Worm (Caenorhabditis elegans) whole organism, L4 larva: ENCODE measurements around the gene Y37E11AL.3.

Source experiments
- F26F4.8 ChIP-seq: fragments of 200-800 bp; sonication (Bioruptor generic); conservative IDR thresholded peaks from 2 replicates; pipeline ENCODE4 v1.3.6; 2022; ENCODE audit warnings: missing genetic modification characterization, missing compliant biosample characterization
- Y105C5A.15 ChIP-seq: fragments of 200-800 bp; sonication (Bioruptor generic); IDR thresholded peaks from 2 replicates; pipeline ENCODE4 v1.3.6; 2022; ENCODE audit warnings: missing genetic modification characterization, missing compliant biosample characterization
- ZK337.2 ChIP-seq: fragments of 200-800 bp; sonication (Bioruptor generic); IDR thresholded peaks from 2 replicates; pipeline ENCODE4 v1.3.6; 2022; ENCODE audit warnings: missing genetic modification reagents, missing genetic modification characterization, missing compliant biosample characterization
- ZK546.5 ChIP-seq, 2 experiments: sonication (generic microtip); optimal IDR thresholded peaks; 2 replicates each; lab custom pipeline; 2017; ENCODE audit warnings: missing biosample characterization in 2 of 2, missing genetic modification characterization in 2 of 2
- aha-1 ChIP-seq: fragments of 150-350 bp; peaks from one replicate; lab custom pipeline; 2014; ENCODE audit warnings: missing biosample characterization, missing genetic modification characterization
- aly-2 ChIP-seq: sonication (generic microtip); optimal IDR thresholded peaks from 2 replicates; lab custom pipeline; 2018; ENCODE audit warnings: missing biosample characterization, missing genetic modification characterization
- ceh-20 ChIP-seq: fragments of 200-800 bp; sonication (Bioruptor generic); IDR thresholded peaks from 2 replicates; pipeline ENCODE4 v1.3.6; 2022; ENCODE audit warnings: missing genetic modification reagents, missing genetic modification characterization, missing compliant biosample characterization
- ceh-44 ChIP-seq: fragments of 200-800 bp; sonication (Bioruptor generic); IDR thresholded peaks from 2 replicates; pipeline ENCODE4 v1.3.6; 2022; ENCODE audit warnings: missing genetic modification reagents, missing genetic modification characterization, missing compliant biosample characterization
- daf-16 ChIP-seq, 3 experiments: sonication (generic microtip); optimal IDR thresholded peaks; 2 replicates each; lab custom pipeline; 2016 to 2017; ENCODE audit warnings: missing genetic modification characterization in 3 of 3, missing genetic modification reagents in 3 of 3, mild to moderate bottlenecking in 2 of 3, missing compliant biosample characterization in 2 of 3, missing biosample characterization in 1 of 3, moderate library complexity in 1 of 3
- daf-19 ChIP-seq: fragments of 200-800 bp; sonication (Bioruptor generic); conservative IDR thresholded peaks from 2 replicates; pipeline ENCODE4 v1.3.6; 2022; ENCODE audit warnings: missing genetic modification characterization, missing compliant biosample characterization
- daf-8 ChIP-seq: fragments of 200-800 bp; sonication (Bioruptor generic); IDR thresholded peaks from 2 replicates; pipeline ENCODE4 v1.3.6; 2022; ENCODE audit warnings: missing genetic modification characterization, missing compliant biosample characterization
- dmd-6 ChIP-seq: fragments of 200-800 bp; sonication (Bioruptor generic); IDR thresholded peaks from 2 replicates; pipeline ENCODE4 v1.3.6; 2022; ENCODE audit warnings: missing genetic modification reagents, missing genetic modification characterization, missing compliant biosample characterization
- dmd-8 ChIP-seq: fragments of 200-800 bp; sonication (Bioruptor generic); IDR thresholded peaks from 2 replicates; pipeline ENCODE4 v1.3.6; 2022; ENCODE audit warnings: missing genetic modification characterization, missing compliant biosample characterization
- duxl-1 ChIP-seq: sonication (generic microtip); optimal IDR thresholded peaks from 2 replicates; lab custom pipeline; 2016; ENCODE audit warnings: mild to moderate bottlenecking, missing genetic modification characterization, moderate library complexity, missing compliant biosample characterization; ENCODE audit not compliant: poor library complexity
- egl-43 ChIP-seq: fragments of 200-800 bp; sonication (Bioruptor generic); IDR thresholded peaks from 2 replicates; pipeline ENCODE4 v1.3.6; 2022; ENCODE audit warnings: missing genetic modification reagents, missing genetic modification characterization, missing compliant biosample characterization
- fos-1 ChIP-seq: fragments of 150-350 bp; optimal IDR thresholded peaks from 2 replicates; lab custom pipeline; 2014; ENCODE audit warnings: missing biosample characterization, missing genetic modification characterization
- hif-1 ChIP-seq, 2 experiments: sonication (generic microtip); optimal IDR thresholded peaks; 2 replicates each; lab custom pipeline; 2016 to 2017; ENCODE audit warnings: missing compliant biosample characterization in 2 of 2, missing genetic modification characterization in 2 of 2, missing genetic modification reagents in 2 of 2, missing genotype in 2 of 2, mild to moderate bottlenecking in 1 of 2
- lin-1 ChIP-seq: fragments of 200-800 bp; sonication (Bioruptor generic); IDR thresholded peaks from 2 replicates; pipeline ENCODE4 v1.3.6; 2022; ENCODE audit warnings: missing genetic modification reagents, missing genetic modification characterization, missing compliant biosample characterization
- lin-13 ChIP-seq: fragments of 150-350 bp; optimal IDR thresholded peaks from 2 replicates; lab custom pipeline; 2014; ENCODE audit warnings: missing biosample characterization, missing genetic modification reagents, missing genetic modification characterization
- lin-29 ChIP-seq: fragments of 200-800 bp; sonication (Bioruptor generic); IDR thresholded peaks from 2 replicates; pipeline ENCODE4 v1.3.6; 2022; ENCODE audit warnings: missing genetic modification reagents, missing genetic modification characterization, missing compliant biosample characterization
- lir-3 ChIP-seq: sonication (generic microtip); optimal IDR thresholded peaks from 2 replicates; lab custom pipeline; 2016; ENCODE audit warnings: mild to moderate bottlenecking, missing genetic modification characterization, missing compliant biosample characterization
- mes-2 ChIP-seq: sonication (generic microtip); optimal IDR thresholded peaks from 2 replicates; lab custom pipeline; 2016; ENCODE audit warnings: missing genotype, mild to moderate bottlenecking, missing genetic modification characterization, missing compliant biosample characterization; ENCODE audit not compliant: poor library complexity, severe bottlenecking
- mxl-3 ChIP-seq: fragments of 200-800 bp; sonication (Bioruptor generic); optimal IDR thresholded peaks from 2 replicates; lab custom pipeline; 2018; ENCODE audit warnings: mild to moderate bottlenecking, missing genetic modification characterization, missing compliant biosample characterization
- nhr-111 ChIP-seq: fragments of 200-800 bp; sonication (Bioruptor generic); optimal IDR thresholded peaks from 2 replicates; lab custom pipeline; 2018; ENCODE audit warnings: mild to moderate bottlenecking, missing genetic modification characterization, missing compliant biosample characterization
- nhr-76 ChIP-seq: fragments of 150-350 bp; optimal IDR thresholded peaks from 2 replicates; lab custom pipeline; 2014; ENCODE audit warnings: missing biosample characterization, missing genetic modification characterization
- nhr-77 ChIP-seq: fragments of 150-350 bp; optimal IDR thresholded peaks from 2 replicates; lab custom pipeline; 2014; ENCODE audit warnings: missing biosample characterization, missing genetic modification characterization
- set-16 ChIP-seq: fragments of 200-800 bp; sonication (Bioruptor generic); IDR thresholded peaks from 2 replicates; pipeline ENCODE4 v1.3.6; 2022; ENCODE audit warnings: missing genetic modification reagents, missing genetic modification characterization, missing compliant biosample characterization
- snpc-1.2 ChIP-seq: fragments of 200-800 bp; sonication (Bioruptor generic); IDR thresholded peaks from 2 replicates; pipeline ENCODE4 v1.3.6; 2022; ENCODE audit warnings: missing genetic modification reagents, missing genetic modification characterization, missing compliant biosample characterization
- snpc-4 ChIP-seq: fragments of 150-350 bp; optimal IDR thresholded peaks from 2 replicates; lab custom pipeline; 2014; ENCODE audit warnings: missing biosample characterization, missing genetic modification characterization
- spr-3 ChIP-seq: fragments of 200-800 bp; sonication (Bioruptor generic); optimal IDR thresholded peaks from 2 replicates; lab custom pipeline; 2018; ENCODE audit warnings: mild to moderate bottlenecking, missing genetic modification characterization, missing compliant biosample characterization
- tag-97 ChIP-seq: fragments of 200-800 bp; sonication (Bioruptor generic); IDR thresholded peaks from 2 replicates; pipeline ENCODE4 v1.3.6; 2022; ENCODE audit warnings: missing genetic modification characterization, missing compliant biosample characterization
- tra-1 ChIP-seq: fragments of 200-800 bp; sonication (Bioruptor generic); IDR thresholded peaks from 2 replicates; pipeline ENCODE4 v1.3.6; 2022; ENCODE audit warnings: missing genetic modification reagents, missing genetic modification characterization, missing compliant biosample characterization
- unc-39 ChIP-seq: sonication (generic microtip); optimal IDR thresholded peaks from 2 replicates; lab custom pipeline; 2017; ENCODE audit warnings: missing biosample characterization, missing genetic modification characterization
- unc-62 ChIP-seq, 3 experiments: fragments of 150-350 bp in 1 of 3; sonication (generic microtip); optimal IDR thresholded peaks in 2 of 3; peaks in 1 of 3; 1 replicate in 1 of 3; 2 replicates in 2 of 3; lab custom pipeline; 2014 to 2017; ENCODE audit warnings: missing biosample characterization in 3 of 3, missing genetic modification characterization in 3 of 3, missing genetic modification reagents in 3 of 3, missing genotype in 1 of 3
- vab-7 ChIP-seq: fragments of 200-800 bp; sonication (Bioruptor generic); IDR thresholded peaks from 2 replicates; pipeline ENCODE4 v1.3.6; 2022; ENCODE audit warnings: missing genetic modification reagents, missing genetic modification characterization, missing compliant biosample characterization
- zfp-3 ChIP-seq: fragments of 200-800 bp; sonication (Bioruptor generic); conservative IDR thresholded peaks from 2 replicates; pipeline ENCODE4 v1.3.6; 2022; ENCODE audit warnings: missing genetic modification reagents, missing genetic modification characterization, missing compliant biosample characterization
- zip-11 ChIP-seq: fragments of 200-800 bp; sonication (Bioruptor generic); IDR thresholded peaks from 2 replicates; pipeline ENCODE4 v1.3.6; 2022; ENCODE audit warnings: missing genetic modification characterization, missing compliant biosample characterization
- zip-2 ChIP-seq: fragments of 150-350 bp; optimal IDR thresholded peaks from 2 replicates; lab custom pipeline; 2014; ENCODE audit warnings: missing biosample characterization, missing genetic modification characterization

Y37E11AL.3 gene

DNA sequence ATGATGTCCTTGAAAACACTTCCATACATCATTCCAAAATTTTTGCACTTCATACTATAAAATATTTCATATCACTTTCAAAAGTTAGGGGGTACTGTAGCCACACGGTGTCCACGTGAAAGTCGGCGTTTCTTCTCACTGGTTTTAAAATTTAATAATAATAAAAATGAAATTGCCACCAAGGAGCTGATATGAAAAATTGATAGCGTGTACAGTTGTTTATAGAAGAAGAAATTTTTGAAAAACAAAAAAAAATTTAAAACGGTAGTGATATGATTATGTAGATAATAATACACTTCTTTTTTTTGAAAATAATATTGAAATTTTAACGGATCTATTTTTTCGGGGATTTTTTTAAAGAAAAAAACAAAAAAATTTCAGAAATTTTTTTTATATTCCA lies 34.8 kb upstream of the Y37E11AL.3 start:
- TF ChIP-seq aha-1 (peak; percentile 72), daf-16 (GFP tag; optimal IDR thresholded peaks at IDR 0.05; lab: Kevin White, UChicago) (no peak), daf-16 (tag; optimal IDR thresholded peaks at IDR 0.05; lab: Kevin White, UChicago) (peak; percentile 80), ceh-20 (no peak), mxl-3 (GFP tag; lab: Kevin White, UChicago) (no peak)

DNA sequence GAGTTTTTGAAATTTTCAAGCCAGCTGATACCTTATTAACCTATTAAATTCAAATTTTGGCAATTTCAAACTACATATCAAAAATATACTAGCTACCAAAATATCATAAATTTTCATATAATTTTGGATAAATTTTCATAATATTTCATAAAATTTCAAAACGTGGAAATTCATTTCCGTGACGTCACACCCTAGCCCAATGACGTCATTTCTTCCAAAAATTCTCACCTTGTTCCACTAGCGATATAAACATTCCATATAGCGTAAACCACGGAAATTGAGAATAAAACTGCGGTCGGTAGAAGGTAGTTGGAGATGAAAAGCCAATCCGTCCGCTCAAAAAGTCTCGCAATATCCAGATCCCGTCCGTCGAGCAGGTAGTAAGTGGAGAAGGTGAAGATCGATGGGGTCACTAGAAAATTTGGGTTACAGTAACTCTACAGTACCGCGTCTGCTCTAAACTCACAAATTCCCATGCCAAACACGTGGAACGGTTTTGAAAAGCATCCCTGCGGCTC lies 33.6 kb upstream of the Y37E11AL.3 start:
- TF ChIP-seq ZK546.5 (tag; optimal IDR thresholded peaks at IDR 0.05; lab: Kevin White, UChicago) (no peak), unc-62 (GFP tag; optimal IDR thresholded peaks at IDR 0.05 in 1 of 2; lab: Kevin White, UChicago) (peak in 1 of 2 experiments; percentile 70), unc-62 (tag; optimal IDR thresholded peaks at IDR 0.05; lab: Kevin White, UChicago) (no peak)
- TF ChIP-seq, all 104 proteins: peak for 1

DNA sequence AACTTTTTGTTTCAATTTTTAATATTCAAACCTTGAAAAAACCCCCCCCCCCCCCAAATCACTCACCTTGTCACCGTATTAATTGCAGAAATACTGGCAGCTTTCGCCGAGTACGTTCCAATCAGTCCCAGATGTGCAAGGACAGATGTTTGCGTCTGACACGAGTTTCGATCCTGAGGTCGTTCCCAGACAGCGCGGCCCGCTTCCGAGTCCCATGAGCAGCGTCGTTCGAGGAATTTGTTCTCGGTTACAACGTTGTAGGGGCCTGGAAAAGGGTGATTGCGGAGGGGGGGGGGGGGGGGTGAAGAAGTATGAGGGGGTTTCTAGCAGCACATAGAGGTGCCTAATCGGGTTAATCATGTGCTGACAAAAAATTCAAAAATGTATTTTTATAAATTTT lies 31.9 kb upstream of the Y37E11AL.3 start:
- TF ChIP-seq lin-13 (GFP tag; lab: Kevin White, UChicago) = no peak
- no peak for TF ChIP-seq dmd-8 (GFP tag; lab: Robert Waterston, UW)
- TF ChIP-seq set-16 (GFP tag; lab: Robert Waterston, UW) = peak; percentile 63
- TF ChIP-seq fos-1 (tag; lab: Kevin White, UChicago) = no peak

DNA sequence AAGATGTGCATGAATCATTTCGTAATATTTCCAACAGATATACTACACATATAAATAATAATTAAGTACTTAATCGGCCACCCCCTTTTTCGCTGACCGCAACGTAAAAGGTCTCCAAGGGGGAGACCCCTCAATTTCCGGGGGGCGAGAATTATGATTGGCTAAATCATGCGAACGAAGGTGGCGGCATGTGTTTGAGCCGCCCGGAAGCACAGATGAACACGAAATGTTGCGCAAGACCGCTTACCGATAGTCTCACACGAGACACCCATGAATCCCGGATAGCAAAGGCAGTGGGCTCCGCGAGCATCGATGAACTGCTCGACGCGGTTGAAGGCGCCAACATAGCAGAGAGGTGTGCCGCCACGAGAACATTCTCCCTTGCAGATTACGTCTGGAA lies 29.6 kb upstream of the Y37E11AL.3 start:
- peak; percentile 36; the same call in 1 of the 2 replicates for TF ChIP-seq set-16 (GFP tag; lab: Robert Waterston, UW)
- TF ChIP-seq nhr-111 (GFP tag; lab: Kevin White, UChicago) = no peak
- peak in 1 of 2 experiments; percentile 67 for TF ChIP-seq unc-62 (GFP tag; optimal IDR thresholded peaks at IDR 0.05 in 1 of 2; lab: Kevin White, UChicago)
- no peak for TF ChIP-seq unc-62 (tag; optimal IDR thresholded peaks at IDR 0.05; lab: Kevin White, UChicago)

DNA sequence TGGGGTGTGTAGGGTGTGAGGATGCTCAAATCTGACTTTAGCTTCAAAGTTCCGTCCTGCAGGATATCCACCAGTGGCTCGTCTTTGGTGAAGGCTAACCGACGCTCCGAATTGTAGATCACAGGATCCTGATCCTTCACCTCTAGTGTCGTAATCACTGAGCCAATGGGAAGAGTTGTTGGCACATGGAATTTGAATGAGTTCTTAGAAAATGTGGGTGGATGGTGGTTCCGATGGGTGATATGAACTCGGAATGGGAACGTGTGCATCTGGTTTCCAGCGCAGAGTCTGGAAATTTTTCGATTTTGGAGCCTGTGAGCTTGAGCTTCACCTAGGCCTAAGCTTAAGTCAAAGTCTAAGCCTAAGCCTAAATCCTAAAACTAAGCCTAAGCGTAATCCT lies 28.2 kb upstream of the Y37E11AL.3 start:
- TF ChIP-seq nhr-77 (tag; lab: Kevin White, UChicago) = no peak
- no peak for TF ChIP-seq zip-2 (tag; lab: Kevin White, UChicago)
- 0 out of 2 replicates have a peak, but pooled peaks have one; percentile 23 for TF ChIP-seq tra-1 (GFP tag; lab: Robert Waterston, UW)
- TF ChIP-seq aha-1 = peak; percentile 92
- no peak for TF ChIP-seq Y105C5A.15
- no peak for TF ChIP-seq aly-2
- TF ChIP-seq zip-11 (GFP tag; lab: Robert Waterston, UW) = no peak

DNA sequence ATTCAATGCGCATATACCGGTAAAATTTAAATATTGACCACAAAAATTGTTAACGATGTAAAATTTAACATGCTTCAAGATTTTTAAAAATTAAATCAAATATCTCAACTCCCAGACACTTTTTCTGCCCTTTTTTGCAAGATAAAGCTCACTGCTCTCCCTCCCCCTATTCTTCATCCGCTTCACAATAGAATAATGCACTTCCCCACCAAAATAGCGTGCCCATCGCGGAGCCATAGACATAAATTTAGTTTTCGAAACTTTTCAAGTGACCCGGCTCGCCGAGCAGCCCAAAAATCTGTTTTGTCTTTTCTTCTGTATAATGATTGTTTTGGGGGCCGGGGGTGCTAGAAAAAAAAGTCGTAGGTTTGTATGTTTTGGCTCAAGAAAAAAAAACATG lies 26.9 kb upstream of the Y37E11AL.3 start:
- no peak for TF ChIP-seq lir-3
- TF ChIP-seq F26F4.8 (GFP tag; lab: Robert Waterston, UW) = no peak
- no peak for TF ChIP-seq lin-1 (GFP tag; lab: Robert Waterston, UW)
- TF ChIP-seq dmd-6 (GFP tag; lab: Robert Waterston, UW) = no peak
- no peak for TF ChIP-seq Y105C5A.15
- TF ChIP-seq daf-8 (GFP tag; lab: Robert Waterston, UW) = no peak
- no peak for TF ChIP-seq egl-43
- no peak for TF ChIP-seq snpc-1.2 (GFP tag; lab: Robert Waterston, UW)
- TF ChIP-seq unc-39 = no peak
- TF ChIP-seq vab-7 (GFP tag; lab: Robert Waterston, UW) = no peak
- TF ChIP-seq daf-19 (GFP tag; lab: Robert Waterston, UW) = no peak

DNA sequence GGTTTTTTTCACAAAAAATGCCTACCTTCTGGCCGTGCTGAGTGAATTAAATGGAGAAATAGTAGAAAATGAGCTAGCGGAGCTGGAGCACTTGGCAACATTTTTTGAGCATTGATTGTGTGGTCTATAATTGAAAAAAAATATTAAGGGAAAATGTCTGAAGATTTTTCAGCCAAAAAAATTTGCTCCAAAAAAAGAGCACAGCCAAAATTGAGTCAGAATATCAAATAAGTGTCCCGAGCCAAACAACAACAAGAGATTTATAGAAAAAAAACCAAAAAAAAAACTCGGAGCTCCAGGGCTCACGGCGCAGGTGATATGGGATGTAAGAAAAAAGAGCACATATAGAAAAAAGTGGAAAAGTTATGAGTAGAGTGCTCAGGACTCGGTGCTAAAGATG lies 26.1 kb upstream of the Y37E11AL.3 start, which contains the start of gene fmil-1:
Gene fmil-1 (minus strand): TSS at position 101 of the 400 bp plus-strand sequence.
- TF ChIP-seq ceh-44 (GFP tag; lab: Robert Waterston, UW) (no peak), mes-2 (tag; lab: Kevin White, UChicago) (no peak), lin-29 (GFP tag; lab: Robert Waterston, UW) (no peak), ZK337.2 (no peak), duxl-1 (tag; lab: Kevin White, UChicago) (no peak), hif-1 (tag; optimal IDR thresholded peaks at IDR 0.05; lab: Kevin White, UChicago) (no peak), nhr-76 (tag; lab: Kevin White, UChicago) (no peak), daf-16 (GFP tag; optimal IDR thresholded peaks at IDR 0.05; lab: Kevin White, UChicago) (no peak), daf-16 (tag; optimal IDR thresholded peaks at IDR 0.05; lab: Kevin White, UChicago) (no peak), zfp-3 (GFP tag; lab: Robert Waterston, UW) (no peak), spr-3 (no peak), daf-19 (GFP tag; lab: Robert Waterston, UW) (no peak), ceh-20 (no peak), snpc-4 (no peak), Y105C5A.15 (no peak), tag-97 (GFP tag; lab: Robert Waterston, UW) (no peak)
